Worm (Caenorhabditis elegans) whole organism, late embryonic: ENCODE results near the gene M03C11.9.

Source experiments
- C38D4.7 ChIP-seq: fragments of 200-800 bp; sonication (Bioruptor generic); optimal IDR thresholded peaks from 2 replicates; lab custom pipeline; 2018; ENCODE audit warnings: mild to moderate bottlenecking, missing genetic modification characterization, moderate library complexity, missing compliant biosample characterization
- F13H6.1 ChIP-seq: sonication (generic microtip); optimal IDR thresholded peaks from 2 replicates; lab custom pipeline; 2016; ENCODE audit warnings: missing genetic modification characterization, missing compliant biosample characterization
- K02D7.2 ChIP-seq: sonication (generic microtip); optimal IDR thresholded peaks from 2 replicates; lab custom pipeline; 2017; ENCODE audit warnings: mild to moderate bottlenecking, missing genetic modification characterization, missing compliant biosample characterization
- Y22D7AL.16 ChIP-seq: sonication (generic microtip); optimal IDR thresholded peaks from 2 replicates; lab custom pipeline; 2016; ENCODE audit warnings: missing genetic modification characterization, missing compliant biosample characterization
- ahr-1 ChIP-seq: sonication (generic microtip); optimal IDR thresholded peaks from 2 replicates; lab custom pipeline; 2016; ENCODE audit warnings: missing genetic modification characterization, missing compliant biosample characterization
- ama-1 ChIP-seq: fragments of 150-350 bp; optimal IDR thresholded peaks from 2 replicates; lab custom pipeline; 2014
- ceh-14 ChIP-seq: sonication (generic microtip); optimal IDR thresholded peaks from 2 replicates; lab custom pipeline; 2016; ENCODE audit warnings: missing genotype, missing genetic modification characterization, missing compliant biosample characterization
- ceh-18 ChIP-seq: sonication (generic microtip); optimal IDR thresholded peaks from 2 replicates; lab custom pipeline; 2016; ENCODE audit warnings: missing genetic modification characterization, missing compliant biosample characterization
- ceh-19 ChIP-seq: fragments of 200-800 bp; sonication (Bioruptor generic); optimal IDR thresholded peaks from 2 replicates; lab custom pipeline; 2018; ENCODE audit warnings: mild to moderate bottlenecking, missing genetic modification characterization, missing compliant biosample characterization
- ceh-2 ChIP-seq: sonication (generic microtip); optimal IDR thresholded peaks from 2 replicates; lab custom pipeline; 2016; ENCODE audit warnings: missing genotype, missing genetic modification characterization, missing compliant biosample characterization
- ceh-24 ChIP-seq: sonication (generic microtip); optimal IDR thresholded peaks from 2 replicates; lab custom pipeline; 2016; ENCODE audit warnings: mild to moderate bottlenecking, missing genetic modification characterization, missing compliant biosample characterization
- ceh-30 ChIP-seq: fragments of 150-350 bp; optimal IDR thresholded peaks from 2 replicates; lab custom pipeline; 2014; ENCODE audit warnings: missing biosample characterization, missing genetic modification characterization
- ceh-31 ChIP-seq: sonication (generic microtip); optimal IDR thresholded peaks from 2 replicates; lab custom pipeline; 2016; ENCODE audit warnings: missing genetic modification characterization, missing compliant biosample characterization
- ceh-34 ChIP-seq: sonication (generic microtip); optimal IDR thresholded peaks from 2 replicates; lab custom pipeline; 2016; ENCODE audit warnings: mild to moderate bottlenecking, missing genetic modification characterization, missing compliant biosample characterization
- ceh-45 ChIP-seq: fragments of 200-800 bp; sonication (Bioruptor generic); IDR thresholded peaks from 2 replicates; pipeline ENCODE4 v1.3.6; 2022; ENCODE audit warnings: missing genetic modification reagents, missing genetic modification characterization, missing compliant biosample characterization
- ceh-6 ChIP-seq: fragments of 200-800 bp; sonication (Bioruptor generic); optimal IDR thresholded peaks from 2 replicates; lab custom pipeline; 2018; ENCODE audit warnings: mild to moderate bottlenecking, missing genetic modification characterization, missing compliant biosample characterization
- ceh-9 ChIP-seq: sonication (generic microtip); optimal IDR thresholded peaks from 2 replicates; lab custom pipeline; 2016; ENCODE audit warnings: mild to moderate bottlenecking, missing genetic modification characterization, inconsistent platforms, missing compliant biosample characterization
- dmd-4 ChIP-seq: sonication (generic microtip); optimal IDR thresholded peaks from 2 replicates; lab custom pipeline; 2016; ENCODE audit warnings: borderline replicate concordance, missing genetic modification characterization, missing compliant biosample characterization
- dve-1 ChIP-seq: sonication (generic microtip); optimal IDR thresholded peaks from 2 replicates; lab custom pipeline; 2017; ENCODE audit warnings: antibody characterized with exemption, mild to moderate bottlenecking, missing genetic modification characterization, missing compliant biosample characterization
- elt-2 ChIP-seq: sonication (generic microtip); optimal IDR thresholded peaks from 2 replicates; lab custom pipeline; 2016; ENCODE audit warnings: missing genetic modification reagents, missing genetic modification characterization, missing compliant biosample characterization
- ets-4 ChIP-seq: sonication (generic microtip); optimal IDR thresholded peaks from 2 replicates; lab custom pipeline; 2016; ENCODE audit warnings: missing genetic modification characterization, missing compliant biosample characterization
- eyg-1 ChIP-seq: sonication (generic microtip); optimal IDR thresholded peaks from 2 replicates; lab custom pipeline; 2016; ENCODE audit warnings: missing genotype, missing genetic modification characterization, missing compliant biosample characterization
- fax-1 ChIP-seq: sonication (generic microtip); optimal IDR thresholded peaks from 2 replicates; lab custom pipeline; 2016; ENCODE audit warnings: missing genotype, missing genetic modification characterization, missing compliant biosample characterization
- fkh-10 ChIP-seq: fragments of 150-350 bp; optimal IDR thresholded peaks from 2 replicates; lab custom pipeline; 2014; ENCODE audit warnings: missing biosample characterization, missing genetic modification reagents, missing genetic modification characterization
- fkh-6 ChIP-seq: sonication (generic microtip); optimal IDR thresholded peaks from 2 replicates; lab custom pipeline; 2016; ENCODE audit warnings: missing genetic modification characterization, missing compliant biosample characterization
- hlh-30 ChIP-seq: sonication (generic microtip); optimal IDR thresholded peaks from 2 replicates; lab custom pipeline; 2017; ENCODE audit warnings: antibody characterized with exemption, missing genetic modification characterization, missing compliant biosample characterization; ENCODE audit not compliant: insufficient read depth
- lim-6 ChIP-seq: sonication (generic microtip); optimal IDR thresholded peaks from 2 replicates; lab custom pipeline; 2016; ENCODE audit warnings: missing genetic modification characterization, missing compliant biosample characterization
- madf-2 ChIP-seq: sonication (generic microtip); optimal IDR thresholded peaks from 2 replicates; lab custom pipeline; 2017; ENCODE audit warnings: missing genetic modification characterization, missing compliant biosample characterization
- mec-3 ChIP-seq: sonication (generic microtip); optimal IDR thresholded peaks from 2 replicates; lab custom pipeline; 2016; ENCODE audit warnings: borderline replicate concordance, missing genetic modification characterization, missing compliant biosample characterization
- nfya-1 ChIP-seq: sonication (generic microtip); optimal IDR thresholded peaks from 2 replicates; lab custom pipeline; 2017; ENCODE audit warnings: missing genetic modification characterization, mild to moderate bottlenecking, missing compliant biosample characterization, antibody characterized with exemption, moderate library complexity
- nhr-11 ChIP-seq: fragments of 150-350 bp; optimal IDR thresholded peaks from 2 replicates; lab custom pipeline; 2014; ENCODE audit warnings: missing biosample characterization, missing genetic modification characterization
- odd-2 ChIP-seq: sonication (generic microtip); optimal IDR thresholded peaks from 2 replicates; lab custom pipeline; 2017; ENCODE audit warnings: antibody characterized with exemption, mild to moderate bottlenecking, missing genetic modification characterization, missing compliant biosample characterization
- pag-3 ChIP-seq: sonication (generic microtip); optimal IDR thresholded peaks from 2 replicates; lab custom pipeline; 2016; ENCODE audit warnings: missing compliant biosample characterization, missing genetic modification characterization, borderline replicate concordance
- pax-1 ChIP-seq: fragments of 150-350 bp; optimal IDR thresholded peaks from 2 replicates; lab custom pipeline; 2014; ENCODE audit warnings: missing biosample characterization, missing genetic modification characterization
- pros-1 ChIP-seq: fragments of 150-350 bp; optimal IDR thresholded peaks from 2 replicates; lab custom pipeline; 2014; ENCODE audit warnings: missing biosample characterization, missing genetic modification reagents, missing genetic modification characterization
- ref-2 ChIP-seq: sonication (generic microtip); optimal IDR thresholded peaks from 2 replicates; lab custom pipeline; 2016; ENCODE audit warnings: missing genetic modification characterization, missing compliant biosample characterization
- sdc-2 ChIP-seq: sonication (generic microtip); optimal IDR thresholded peaks from 2 replicates; lab custom pipeline; 2016; ENCODE audit warnings: missing genotype, missing genetic modification characterization, missing compliant biosample characterization
- sox-2 ChIP-seq: fragments of 200-800 bp; sonication (Bioruptor generic); IDR thresholded peaks from 2 replicates; pipeline ENCODE4 v1.3.6; 2022; ENCODE audit warnings: missing genetic modification reagents, missing genetic modification characterization, missing compliant biosample characterization
- sox-4 ChIP-seq: sonication (generic microtip); optimal IDR thresholded peaks from 2 replicates; lab custom pipeline; 2017; ENCODE audit warnings: mild to moderate bottlenecking, missing genetic modification characterization, inconsistent platforms, missing compliant biosample characterization
- syd-9 ChIP-seq: sonication (generic microtip); optimal IDR thresholded peaks from 2 replicates; lab custom pipeline; 2016; ENCODE audit warnings: mild to moderate bottlenecking, missing genetic modification characterization, moderate library complexity, missing compliant biosample characterization
- tbx-7 ChIP-seq: sonication (generic microtip); optimal IDR thresholded peaks from 2 replicates; lab custom pipeline; 2016; ENCODE audit warnings: missing genotype, missing genetic modification characterization, missing compliant biosample characterization
- unc-55 ChIP-seq: sonication (generic microtip); optimal IDR thresholded peaks from 2 replicates; lab custom pipeline; 2017; ENCODE audit warnings: missing biosample characterization, missing genetic modification reagents, missing genetic modification characterization
- unc-86 ChIP-seq: sonication (generic microtip); optimal IDR thresholded peaks from 2 replicates; lab custom pipeline; 2016; ENCODE audit warnings: missing genetic modification characterization, missing compliant biosample characterization
- zip-5 ChIP-seq: sonication (generic microtip); optimal IDR thresholded peaks from 2 replicates; lab custom pipeline; 2016; ENCODE audit warnings: missing genetic modification characterization, missing compliant biosample characterization
- ztf-16 ChIP-seq: sonication (generic microtip); optimal IDR thresholded peaks from 2 replicates; lab custom pipeline; 2017; ENCODE audit warnings: missing genetic modification characterization, missing compliant biosample characterization

M03C11.9 gene

ce11 chrIII:10432104-10432503, 40.6 kb upstream of the M03C11.9 start (continued):
- TF ChIP-seq odd-2 (tag; lab: Kevin White, UChicago) (peak; percentile 29), unc-86 (tag; lab: Kevin White, UChicago) (no peak), sox-2 (no peak), zip-5 (tag; lab: Kevin White, UChicago) (no peak), tbx-7 (tag; lab: Kevin White, UChicago) (peak; percentile 49), pag-3 (tag; lab: Kevin White, UChicago) (no peak), ets-4 (no peak), unc-55 (GFP tag; lab: Kevin White, UChicago) (peak; percentile 46), nfya-1 (tag; lab: Kevin White, UChicago) (peak; percentile 71), nhr-11 (tag; lab: Kevin White, UChicago) (no peak), ceh-18 (peak; percentile 47), K02D7.2 (tag; lab: Kevin White, UChicago) (peak; percentile 26), ama-1 (no peak), C38D4.7 (GFP tag; lab: Kevin White, UChicago) (peak; percentile 63), ceh-45 (no peak), sdc-2 (tag; lab: Kevin White, UChicago) (peak; percentile 21), fkh-10 (GFP tag; lab: Kevin White, UChicago) (no peak), mec-3 (tag; lab: Kevin White, UChicago) (no peak), syd-9 (peak; percentile 46), hlh-30 (tag; lab: Kevin White, UChicago) (peak; percentile 66), ref-2 (tag; lab: Kevin White, UChicago) (peak; percentile 29), fkh-6 (no peak), madf-2 (peak; percentile 11), ahr-1 (tag; lab: Kevin White, UChicago) (peak; percentile 27), ceh-30 (tag; lab: Kevin White, UChicago) (no peak), pax-1 (tag; lab: Kevin White, UChicago) (no peak), F13H6.1 (tag; lab: Kevin White, UChicago) (peak; percentile 21), ceh-9 (tag; lab: Kevin White, UChicago) (no peak), ceh-2 (tag; lab: Kevin White, UChicago) (peak; percentile 52), dmd-4 (tag; lab: Kevin White, UChicago) (no peak), ceh-14 (tag; lab: Kevin White, UChicago) (peak; percentile 1), ceh-19 (GFP tag; lab: Kevin White, UChicago) (peak; percentile 29), pros-1 (tag; lab: Kevin White, UChicago) (no peak), ztf-16 (tag; lab: Kevin White, UChicago) (peak; percentile 62), lim-6 (tag; lab: Kevin White, UChicago) (peak; percentile 3), ceh-24 (tag; lab: Kevin White, UChicago) (no peak), fax-1 (tag; lab: Kevin White, UChicago) (peak; percentile 14), eyg-1 (tag; lab: Kevin White, UChicago) (no peak), ceh-34 (peak; percentile 54), Y22D7AL.16 (tag; lab: Kevin White, UChicago) (no peak)

ce11 chrIII:10427882-10428281, 36.4 kb upstream of the M03C11.9 start, which contains the start of gene prp-3:
prp-3 (minus strand) TSS chrIII:10427982.
- TF ChIP-seq C38D4.7 (GFP tag; lab: Kevin White, UChicago) (no peak), mec-3 (tag; lab: Kevin White, UChicago) (no peak), sox-4 (tag; lab: Kevin White, UChicago) (no peak), K02D7.2 (tag; lab: Kevin White, UChicago) (no peak), elt-2 (tag; lab: Kevin White, UChicago) (no peak), dve-1 (tag; lab: Kevin White, UChicago) (no peak), ceh-31 (tag; lab: Kevin White, UChicago) (no peak), F13H6.1 (tag; lab: Kevin White, UChicago) (no peak), fkh-6 (no peak), ceh-6 (GFP tag; lab: Kevin White, UChicago) (no peak)
